Worm (Caenorhabditis elegans) whole organism, L3 larva: ENCODE measurements around the gene C50H2.5.

ENCODE experiments used
- nhr-237 ChIP-seq: fragments of 150-350 bp; optimal IDR thresholded peaks from 2 replicates; lab custom pipeline; 2014; ENCODE audit warnings: missing biosample characterization, missing genetic modification characterization
- skn-1 ChIP-seq: fragments of 150-350 bp; optimal IDR thresholded peaks from 2 replicates; lab custom pipeline; 2014; ENCODE audit warnings: missing biosample characterization, missing genetic modification characterization
- ztf-11 ChIP-seq: fragments of 150-350 bp; optimal IDR thresholded peaks from 2 replicates; lab custom pipeline; 2014; ENCODE audit warnings: missing biosample characterization, missing genetic modification characterization

DNA sequence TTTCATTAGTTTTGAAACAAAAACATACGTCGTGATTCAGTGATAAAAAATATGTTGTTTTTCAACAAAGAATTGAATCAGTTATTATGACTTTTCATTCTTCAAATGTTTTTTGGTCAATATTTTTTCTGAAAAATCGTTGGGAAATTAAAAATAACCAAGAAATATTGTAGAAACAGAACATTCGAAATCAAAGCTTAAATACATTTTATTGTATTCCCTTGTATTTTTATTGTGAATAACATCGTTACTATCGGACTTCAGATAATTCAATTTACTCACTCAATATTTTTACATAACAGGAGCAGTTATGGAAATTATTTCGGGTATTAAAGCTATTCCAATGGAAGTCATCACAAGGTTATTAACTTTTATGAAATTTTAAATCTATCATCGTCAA, 1.8 kb upstream of the C50H2.5 start, which contains the start of gene C50H2.4:
- TF ChIP-seq nhr-237 (tag; lab: Kevin White, UChicago) (no peak), ztf-11 (no peak), skn-1 (tag; lab: Kevin White, UChicago) (no peak)
